Worm (Caenorhabditis elegans) whole organism, L2 larva: ENCODE measurements around the gene ugt-49.

Experiments used
- C34F6.9 ChIP-seq: fragments of 150-350 bp; optimal IDR thresholded peaks from 2 replicates; lab custom pipeline; 2014; ENCODE audit warnings: missing biosample characterization, missing genetic modification characterization
- F13H6.1 ChIP-seq: sonication (generic microtip); optimal IDR thresholded peaks from 2 replicates; lab custom pipeline; 2016; ENCODE audit warnings: missing genetic modification characterization, missing compliant biosample characterization
- R02D3.7 ChIP-seq: fragments of 150-350 bp; optimal IDR thresholded peaks from 2 replicates; lab custom pipeline; 2014; ENCODE audit warnings: missing biosample characterization, missing genetic modification characterization
- ZK546.5 ChIP-seq: sonication (generic microtip); optimal IDR thresholded peaks from 2 replicates; lab custom pipeline; 2017; ENCODE audit warnings: missing biosample characterization, missing genetic modification characterization
- ama-1 ChIP-seq: fragments of 150-350 bp; optimal IDR thresholded peaks from 2 replicates; lab custom pipeline; 2018; ENCODE audit warnings: inconsistent platforms
- blmp-1 ChIP-seq: sonication (generic microtip); optimal IDR thresholded peaks from 2 replicates; lab custom pipeline; 2017; ENCODE audit warnings: missing genetic modification characterization, mild to moderate bottlenecking, missing compliant biosample characterization, antibody characterized with exemption, moderate library complexity; ENCODE audit not compliant: insufficient read depth
- ceh-82 ChIP-seq: fragments of 150-350 bp; optimal IDR thresholded peaks from 2 replicates; lab custom pipeline; 2014; ENCODE audit warnings: missing biosample characterization, missing genetic modification characterization
- dmd-4 ChIP-seq: sonication (generic microtip); optimal IDR thresholded peaks from 2 replicates; lab custom pipeline; 2017; ENCODE audit warnings: missing biosample characterization, missing genetic modification characterization
- egl-27 ChIP-seq: sonication (generic microtip); optimal IDR thresholded peaks from 3 replicates; lab custom pipeline; 2017; ENCODE audit warnings: missing biosample characterization, missing genetic modification reagents, missing genetic modification characterization
- fos-1 ChIP-seq: fragments of 150-350 bp; optimal IDR thresholded peaks from 2 replicates; lab custom pipeline; 2014; ENCODE audit warnings: missing biosample characterization, missing genetic modification characterization
- gmeb-1 ChIP-seq: fragments of 150-350 bp; optimal IDR thresholded peaks from 2 replicates; lab custom pipeline; 2014; ENCODE audit warnings: missing biosample characterization, missing genetic modification characterization
- lin-11 ChIP-seq: fragments of 150-350 bp; sonication (generic microtip); optimal IDR thresholded peaks from 2 replicates; lab custom pipeline; 2014; ENCODE audit warnings: missing biosample characterization, missing genetic modification characterization, inconsistent platforms, mixed read lengths
- lin-13 ChIP-seq: fragments of 150-350 bp; optimal IDR thresholded peaks from 2 replicates; lab custom pipeline; 2014; ENCODE audit warnings: missing biosample characterization, missing genetic modification reagents, missing genetic modification characterization
- lsy-2 ChIP-seq, 2 experiments: fragments of 150-350 bp in 1 of 2; sonication (generic microtip) in 1 of 2; optimal IDR thresholded peaks; 2 replicates each; lab custom pipeline; 2014 to 2017; ENCODE audit warnings: missing biosample characterization in 2 of 2, missing genetic modification characterization in 2 of 2
- mbf-1 ChIP-seq: sonication (generic microtip); optimal IDR thresholded peaks from 2 replicates; lab custom pipeline; 2017; ENCODE audit warnings: missing biosample characterization, missing genetic modification characterization
- mdl-1 ChIP-seq, 2 experiments: fragments of 150-350 bp in 1 of 2; sonication (generic microtip) in 1 of 2; optimal IDR thresholded peaks; 2 replicates each; lab custom pipeline; 2017; ENCODE audit warnings: missing biosample characterization in 2 of 2, missing genetic modification characterization in 2 of 2
- nhr-11 ChIP-seq: fragments of 150-350 bp; optimal IDR thresholded peaks from 2 replicates; lab custom pipeline; 2014; ENCODE audit warnings: missing biosample characterization, missing genetic modification characterization
- nhr-12 ChIP-seq: fragments of 150-350 bp; optimal IDR thresholded peaks from 2 replicates; lab custom pipeline; 2014; ENCODE audit warnings: missing biosample characterization, missing genetic modification characterization
- nhr-23 ChIP-seq: fragments of 150-350 bp; optimal IDR thresholded peaks from 2 replicates; lab custom pipeline; 2014; ENCODE audit warnings: missing biosample characterization, missing genetic modification reagents, missing genetic modification characterization
- nhr-237 ChIP-seq: fragments of 150-350 bp; optimal IDR thresholded peaks from 2 replicates; lab custom pipeline; 2014; ENCODE audit warnings: missing biosample characterization, missing genetic modification characterization
- nhr-6 ChIP-seq: fragments of 150-350 bp; optimal IDR thresholded peaks from 2 replicates; lab custom pipeline; 2014; ENCODE audit warnings: missing biosample characterization, missing genetic modification characterization
- nhr-77 ChIP-seq: fragments of 150-350 bp; optimal IDR thresholded peaks from 2 replicates; lab custom pipeline; 2014; ENCODE audit warnings: missing biosample characterization, missing genetic modification characterization
- peb-1 ChIP-seq: fragments of 150-350 bp; optimal IDR thresholded peaks from 2 replicates; lab custom pipeline; 2014; ENCODE audit warnings: missing biosample characterization, missing genetic modification characterization
- skn-1 ChIP-seq: sonication (generic microtip); optimal IDR thresholded peaks from 2 replicates; lab custom pipeline; 2017; ENCODE audit warnings: missing biosample characterization, missing genetic modification characterization
- sma-3 ChIP-seq: sonication (generic microtip); optimal IDR thresholded peaks from 2 replicates; lab custom pipeline; 2016; ENCODE audit warnings: missing genetic modification reagents, missing genetic modification characterization, missing compliant biosample characterization
- sma-9 ChIP-seq, 2 experiments: fragments of 150-350 bp in 1 of 2; sonication (generic microtip) in 1 of 2; optimal IDR thresholded peaks; 2 replicates each; lab custom pipeline; 2014 to 2016; ENCODE audit warnings: missing genetic modification characterization in 2 of 2, mild to moderate bottlenecking in 1 of 2, missing biosample characterization in 1 of 2, missing compliant biosample characterization in 1 of 2, missing genetic modification reagents in 1 of 2, moderate library complexity in 1 of 2
- snpc-4 ChIP-seq: fragments of 150-350 bp; optimal IDR thresholded peaks from 2 replicates; lab custom pipeline; 2014; ENCODE audit warnings: missing biosample characterization, missing genetic modification characterization
- zag-1 ChIP-seq: fragments of 150-350 bp; optimal IDR thresholded peaks from 2 replicates; lab custom pipeline; 2014; ENCODE audit warnings: missing biosample characterization, missing genetic modification characterization
- ztf-1 ChIP-seq: fragments of 200-800 bp; sonication (Bioruptor generic); conservative IDR thresholded peaks from 2 replicates; pipeline ENCODE4 v1.3.6; 2022; ENCODE audit warnings: missing genetic modification characterization, missing compliant biosample characterization
- ztf-11 ChIP-seq: sonication (generic microtip); optimal IDR thresholded peaks from 2 replicates; lab custom pipeline; 2017; ENCODE audit warnings: missing biosample characterization, missing genetic modification characterization

ugt-49 gene

ce11 chrV:10371951-10372350, at the start of gene ugt-49:
Gene ugt-49, plus strand, starts transcription at chrV:10372321.
- TF ChIP-seq nhr-11 (tag; lab: Kevin White, UChicago) (no peak), fos-1 (tag; lab: Kevin White, UChicago) (peak; percentile 60)

DNA sequence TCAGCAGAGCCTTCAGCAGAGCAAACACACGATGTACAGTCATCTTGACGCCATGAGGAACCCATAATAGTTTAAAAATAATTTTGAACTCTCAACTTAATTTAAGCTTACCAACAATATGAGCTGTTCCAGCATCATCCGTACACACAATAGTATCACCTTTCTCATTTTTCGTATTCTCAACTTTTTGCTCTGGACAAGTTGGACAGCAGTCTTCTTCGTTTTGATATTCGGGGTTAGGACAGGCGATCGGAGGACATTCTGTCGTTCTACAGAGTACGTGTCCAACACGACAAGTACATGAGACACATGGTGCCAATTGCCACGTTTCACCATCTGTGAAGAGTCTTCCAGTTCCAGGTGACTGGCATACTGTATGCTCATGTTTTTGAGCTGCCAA, 48.6 kb upstream of the ugt-49 start:
- no peak for TF ChIP-seq ztf-11 (tag; lab: Kevin White, UChicago)
- TF ChIP-seq ZK546.5, result no peak
- TF ChIP-seq mbf-1 (tag; lab: Kevin White, UChicago), result no peak
- no peak for TF ChIP-seq skn-1
- TF ChIP-seq zag-1, result no peak
- no peak for TF ChIP-seq dmd-4
- no peak for TF ChIP-seq lin-13 (GFP tag; lab: Kevin White, UChicago)
- no peak for TF ChIP-seq nhr-23 (tag; lab: Kevin White, UChicago)
- TF ChIP-seq ama-1 (lab: Kevin White, UChicago), result no peak
- TF ChIP-seq, all 48 proteins: peak for 0

ce11 chrV:10328080-10328479, 44.0 kb upstream of the ugt-49 start:
- TF ChIP-seq ztf-1, result no peak
- peak; percentile 8 for TF ChIP-seq F13H6.1 (tag; lab: Kevin White, UChicago)
- TF ChIP-seq mbf-1 (tag; lab: Kevin White, UChicago), result no peak
- TF ChIP-seq ceh-82, result no peak
- TF ChIP-seq nhr-23 (tag; lab: Kevin White, UChicago), result no peak
- no peak for TF ChIP-seq lin-11 (tag; lab: Kevin White, UChicago)
- TF ChIP-seq, all 48 proteins: peak for 1

DNA sequence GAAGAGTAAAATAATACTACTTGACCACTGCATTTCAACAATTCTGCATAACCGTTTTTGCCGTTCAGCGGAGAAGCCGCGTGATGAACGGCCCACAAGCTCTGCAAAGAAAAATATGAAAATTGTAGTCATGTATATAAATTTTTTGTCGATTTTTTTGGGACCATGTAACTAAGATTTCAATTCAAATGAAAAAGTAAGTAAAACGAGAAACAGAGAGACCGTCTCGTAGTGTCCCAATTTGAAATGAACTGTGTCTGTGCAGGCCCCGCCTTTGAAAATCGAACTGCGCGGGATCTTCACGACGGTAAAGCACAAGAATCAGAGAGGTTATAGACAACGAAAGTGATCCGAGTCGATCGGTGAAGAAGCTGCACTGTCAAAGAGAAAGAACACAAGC, 40.1 kb upstream of the ugt-49 start, which contains the start of gene crm-1:
Gene crm-1, minus strand, starts transcription at position 101 of the 400 bp plus-strand sequence.
- TF ChIP-seq egl-27 (tag; lab: Kevin White, UChicago) (no peak), nhr-23 (tag; lab: Kevin White, UChicago) (no peak), F13H6.1 (tag; lab: Kevin White, UChicago) (no peak)

- peak; percentile 28 for TF ChIP-seq sma-9 (GFP tag; optimal IDR thresholded peaks at IDR 0.05; lab: Kevin White, UChicago)
- TF ChIP-seq sma-9 (tag; optimal IDR thresholded peaks at IDR 0.05; lab: Kevin White, UChicago), result no peak
- peak; percentile 73 for TF ChIP-seq fos-1 (tag; lab: Kevin White, UChicago)
- no peak for TF ChIP-seq peb-1 (tag; lab: Kevin White, UChicago)
- TF ChIP-seq nhr-12, result no peak
- peak; percentile 23 for TF ChIP-seq sma-3 (GFP tag; lab: Kevin White, UChicago)
Observed at ce11 chrV:10333843-10334242, 38.3 kb upstream of the ugt-49 start.

ce11 chrV:10338305-10338992, 33.7 kb upstream of the ugt-49 start, which contains the start of gene arx-2:
Gene arx-2, minus strand, starts transcription at chrV:10338355.
- TF ChIP-seq C34F6.9 (tag; lab: Kevin White, UChicago), result peak; percentile 65
- TF ChIP-seq lsy-2 (tag; optimal IDR thresholded peaks at IDR 0.05; lab: Kevin White, UChicago), result peak in 1 of 2 experiments; percentile 66
- TF ChIP-seq sma-9 (GFP tag; optimal IDR thresholded peaks at IDR 0.05; lab: Kevin White, UChicago), result no peak
- TF ChIP-seq sma-9 (tag; optimal IDR thresholded peaks at IDR 0.05; lab: Kevin White, UChicago), result no peak
- no peak for TF ChIP-seq nhr-11 (tag; lab: Kevin White, UChicago)
- no peak for TF ChIP-seq gmeb-1
- peak; percentile 32 for TF ChIP-seq fos-1 (tag; lab: Kevin White, UChicago)
- TF ChIP-seq R02D3.7 (tag; lab: Kevin White, UChicago), result no peak
- TF ChIP-seq lin-13 (GFP tag; lab: Kevin White, UChicago), result peak; percentile 30

ce11 chrV:10339200-10339599, 32.9 kb upstream of the ugt-49 start, which contains the start of gene K07C5.2:
Gene K07C5.2, plus strand, starts transcription at chrV:10339500.
- TF ChIP-seq mdl-1 (tag; optimal IDR thresholded peaks at IDR 0.05; lab: Kevin White, UChicago) (no peak), nhr-6 (tag; lab: Kevin White, UChicago) (no peak), nhr-237 (tag; lab: Kevin White, UChicago) (no peak), nhr-77 (tag; lab: Kevin White, UChicago) (no peak), snpc-4 (tag; lab: Kevin White, UChicago) (no peak), blmp-1 (no peak)
